Fruit fly (Drosophila melanogaster): ENCODE measurements around the gene lqfR.

The lqfR gene

DNA sequence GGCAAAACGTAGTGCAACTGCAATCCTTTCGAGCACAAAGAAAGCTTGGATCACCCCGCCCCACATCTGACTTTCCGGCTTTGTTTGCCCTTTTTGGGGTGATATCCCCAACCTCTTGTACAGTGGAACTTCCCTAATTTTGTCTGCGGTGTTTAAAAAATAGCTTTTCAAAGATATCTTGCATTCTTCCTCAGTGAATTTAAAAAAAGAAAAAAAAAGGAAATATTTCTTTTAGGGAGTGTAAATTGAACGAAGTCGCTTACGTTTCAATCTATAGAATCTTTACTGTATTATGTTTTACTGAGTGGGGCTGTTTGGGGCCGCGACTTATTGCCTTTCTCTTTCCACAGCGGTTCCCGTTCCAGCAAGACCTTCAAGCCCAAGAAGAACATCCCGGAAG lies 10.5 kb downstream of the lqfR start:
- TF ChIP-seq usp (GFP tag; optimal IDR thresholded peaks at IDR 0.05), result no peak
- no peak for TF ChIP-seq pan (optimal IDR thresholded peaks at IDR 0.05)
- TF ChIP-seq CG8478 (optimal IDR thresholded peaks at IDR 0.05), result no peak
- no peak for TF ChIP-seq psq (optimal IDR thresholded peaks at IDR 0.05)
- TF ChIP-seq EcR (GFP tag; optimal IDR thresholded peaks at IDR 0.05), result no peak
- TF ChIP-seq Dll (optimal IDR thresholded peaks at IDR 0.05), result no peak

DNA sequence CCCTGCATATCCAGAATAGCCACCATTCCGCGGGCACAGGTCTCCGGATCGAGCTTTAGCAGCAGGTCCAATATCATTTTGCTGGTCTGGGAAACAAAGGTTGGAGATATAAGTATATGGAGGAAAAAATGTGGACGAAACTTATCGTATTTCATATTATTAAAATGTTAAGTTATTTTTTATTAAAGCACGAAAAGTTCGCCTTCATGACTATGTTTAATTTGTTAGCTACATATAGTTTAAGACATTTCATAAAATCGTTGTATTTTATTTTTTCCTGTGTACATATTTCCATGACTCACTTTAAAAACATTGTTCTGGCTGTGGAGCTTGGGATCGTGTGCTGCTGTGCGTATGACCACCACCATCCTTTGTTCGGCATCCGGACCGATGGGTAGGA lies 12.9 kb downstream of the lqfR start:
- TF ChIP-seq usp (GFP tag; optimal IDR thresholded peaks at IDR 0.05) (no peak), Dll (optimal IDR thresholded peaks at IDR 0.05) (no peak), psq (optimal IDR thresholded peaks at IDR 0.05) (no peak), CG8478 (optimal IDR thresholded peaks at IDR 0.05) (no peak), pan (optimal IDR thresholded peaks at IDR 0.05) (no peak), EcR (GFP tag; optimal IDR thresholded peaks at IDR 0.05) (no peak)

DNA sequence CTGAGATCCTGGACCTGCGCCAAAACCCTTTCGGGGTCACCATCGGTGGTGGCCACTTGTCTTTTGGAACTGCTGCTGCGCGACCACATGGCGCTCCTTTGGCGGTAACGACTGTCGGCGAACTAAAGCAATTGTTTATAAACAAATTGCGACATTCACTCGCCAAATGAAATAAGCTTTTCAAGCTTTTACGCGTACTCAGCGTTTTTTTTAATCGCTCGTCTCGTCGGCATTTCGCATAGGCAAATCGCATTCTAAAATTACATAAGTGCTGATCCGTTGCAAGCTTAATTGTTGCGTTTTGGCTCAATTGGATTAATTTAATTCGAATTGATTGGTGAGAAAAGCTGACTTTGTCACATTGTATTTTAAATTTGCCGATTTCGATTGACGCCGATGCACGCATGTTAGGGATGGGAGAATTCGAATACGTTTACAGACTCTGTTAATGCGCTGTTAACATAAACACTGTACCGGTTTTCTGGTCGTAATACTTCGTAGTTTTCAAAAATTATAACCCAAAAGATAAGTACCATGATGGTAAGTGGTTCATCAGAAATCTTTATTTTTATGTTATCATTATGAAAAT lies 13.6 kb downstream of the lqfR start, which contains the start of gene pinta:
TSS of gene pinta (minus strand) at position 328 of the 589 bp plus-strand sequence.
- TF ChIP-seq CG8478 (optimal IDR thresholded peaks at IDR 0.05) (no peak), EcR (GFP tag; optimal IDR thresholded peaks at IDR 0.05) (no peak), usp (GFP tag; optimal IDR thresholded peaks at IDR 0.05) (no peak), pan (optimal IDR thresholded peaks at IDR 0.05) (no peak), psq (optimal IDR thresholded peaks at IDR 0.05) (no peak), Dll (optimal IDR thresholded peaks at IDR 0.05) (no peak)

DNA sequence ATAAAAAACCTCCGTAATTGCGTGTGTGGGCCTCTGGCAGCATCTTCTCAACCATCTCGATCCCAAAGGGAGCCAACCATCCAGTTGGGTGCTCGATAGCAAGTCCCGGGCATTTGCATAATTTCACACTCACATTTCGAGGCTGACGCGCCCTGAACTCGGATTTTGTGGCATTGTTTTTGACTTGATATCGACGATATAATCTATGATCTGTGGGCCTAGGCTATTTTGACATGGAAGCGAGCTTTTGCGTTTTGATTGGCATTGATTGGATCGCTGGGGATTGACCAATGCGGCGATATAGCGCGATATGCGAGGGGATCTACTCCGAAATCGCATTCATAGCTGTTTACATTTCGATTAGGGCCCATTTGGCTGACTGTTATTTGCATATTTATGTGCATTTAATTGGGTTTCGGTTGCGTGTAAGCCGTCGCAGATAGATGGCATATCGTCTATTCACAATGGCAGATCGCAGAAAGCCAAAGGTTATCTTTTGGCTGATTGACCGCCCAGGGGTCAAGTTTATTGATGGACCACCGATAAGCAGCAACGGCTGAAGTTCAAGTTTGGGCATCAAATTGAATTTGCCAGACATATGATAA lies 21.2 kb downstream of the lqfR start:
- TF ChIP-seq Dll (optimal IDR thresholded peaks at IDR 0.05) (no peak), pan (optimal IDR thresholded peaks at IDR 0.05) (no peak)

DNA sequence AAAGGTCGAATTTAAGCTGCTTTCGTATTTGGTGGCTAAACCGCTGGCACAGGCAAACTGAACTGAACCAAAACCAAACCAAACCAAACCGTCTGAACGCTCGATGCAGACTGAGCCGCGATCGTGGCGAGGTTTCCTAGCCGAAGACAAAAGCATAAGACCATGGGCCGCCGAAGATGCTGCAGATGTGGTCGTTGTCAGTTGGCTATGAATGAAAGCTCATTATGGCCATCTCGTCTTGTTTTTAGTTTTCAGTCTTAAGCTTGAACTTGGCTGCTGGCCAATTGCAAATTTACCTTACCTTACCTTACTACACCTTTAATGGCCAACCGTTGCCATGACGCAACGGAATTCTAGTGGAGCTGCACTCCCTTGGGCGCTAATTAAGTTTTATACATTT lies 24.9 kb downstream of the lqfR start, which contains the start of gene CG13847:
TSS of gene CG13847 (minus strand) at position 101 of the 400 bp plus-strand sequence.
- TF ChIP-seq psq (optimal IDR thresholded peaks at IDR 0.05) (no peak), usp (GFP tag; optimal IDR thresholded peaks at IDR 0.05) (no peak), CG8478 (optimal IDR thresholded peaks at IDR 0.05) (no peak), Dll (optimal IDR thresholded peaks at IDR 0.05) (no peak)

DNA sequence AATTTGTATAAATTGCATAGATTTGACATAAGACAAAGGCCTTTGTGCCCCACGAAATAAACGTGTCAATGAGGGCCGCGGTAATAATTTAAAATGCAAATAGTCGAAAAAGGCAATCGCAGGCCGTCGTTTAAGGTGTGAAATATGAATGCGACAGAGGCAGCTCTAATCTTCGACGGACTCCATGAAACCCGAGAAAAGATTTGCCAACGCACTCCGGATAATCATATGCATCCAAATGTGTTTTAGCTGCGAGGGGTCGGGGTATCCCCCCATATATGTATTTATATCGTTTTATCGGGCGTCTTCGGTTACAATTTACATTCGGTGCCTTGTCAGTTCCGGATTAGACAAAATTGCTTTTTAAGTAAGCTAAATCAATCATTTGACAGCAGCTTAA lies 27.2 kb downstream of the lqfR start:
- TF ChIP-seq pan (optimal IDR thresholded peaks at IDR 0.05), result no peak
- no peak for TF ChIP-seq psq (optimal IDR thresholded peaks at IDR 0.05)
- TF ChIP-seq Dll (optimal IDR thresholded peaks at IDR 0.05), result no peak
- no peak for TF ChIP-seq usp (GFP tag; optimal IDR thresholded peaks at IDR 0.05)
- TF ChIP-seq EcR (GFP tag; optimal IDR thresholded peaks at IDR 0.05), result no peak
- TF ChIP-seq CG8478 (optimal IDR thresholded peaks at IDR 0.05), result no peak

DNA sequence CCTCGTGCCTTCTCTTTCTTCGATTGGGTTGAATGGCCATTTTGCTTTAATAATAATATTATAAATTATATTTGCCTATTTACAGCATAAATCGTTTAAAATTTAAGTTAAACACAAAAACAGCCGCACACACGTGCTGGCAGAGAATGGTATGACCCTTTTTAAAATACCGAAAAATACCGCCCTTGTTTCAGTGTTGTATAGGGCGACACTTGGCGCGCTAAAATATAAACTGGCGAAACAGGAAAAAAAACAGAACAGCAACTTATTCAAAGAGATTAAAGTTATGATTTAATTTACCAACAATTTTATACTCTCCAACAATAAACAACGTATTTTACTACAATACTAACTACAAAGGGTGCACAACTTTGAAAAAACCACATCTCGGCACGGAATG lies 35.4 kb downstream of the lqfR start, which contains the start of gene CG12499:
TSS of gene CG12499 (minus strand) at position 95 of the 400 bp plus-strand sequence.
- TF ChIP-seq psq (optimal IDR thresholded peaks at IDR 0.05), result no peak

DNA sequence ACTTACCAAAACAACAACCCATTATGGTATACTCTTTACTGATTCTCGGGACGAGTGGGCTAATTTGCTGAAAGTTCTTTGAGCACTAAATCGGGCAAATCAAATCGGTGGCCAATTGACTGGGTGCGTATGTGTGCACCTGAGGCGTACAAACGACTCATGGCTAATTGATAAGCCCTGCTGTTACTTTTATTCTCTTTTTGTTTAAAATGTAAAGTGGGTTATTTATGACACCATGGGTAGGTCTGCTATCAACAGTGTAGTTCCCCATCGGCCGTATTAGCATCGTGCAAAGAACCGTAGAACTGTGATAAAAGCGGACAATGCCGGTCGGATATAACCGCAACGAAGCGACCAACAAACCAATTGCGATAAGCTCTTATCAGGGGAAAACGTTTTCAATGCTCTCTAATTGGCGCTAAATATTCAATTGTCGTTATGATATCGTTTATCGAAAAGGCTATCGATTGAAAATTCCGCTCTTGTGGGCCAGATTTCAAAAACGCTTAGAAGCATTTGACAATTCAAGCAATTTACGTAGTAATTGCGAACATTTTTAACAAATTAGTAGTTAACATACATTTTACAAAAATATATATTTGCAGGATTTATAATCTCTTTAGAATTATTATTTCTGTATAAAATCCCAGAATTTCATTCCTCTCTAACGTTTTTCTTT lies 36.2 kb downstream of the lqfR start, which contains the start of gene CG34288:
TSS of gene CG34288 (minus strand) at position 69 of the 679 bp plus-strand sequence.
- no peak for TF ChIP-seq pan (optimal IDR thresholded peaks at IDR 0.05)
- no peak for TF ChIP-seq CG8478 (optimal IDR thresholded peaks at IDR 0.05)
- TF ChIP-seq Dll (optimal IDR thresholded peaks at IDR 0.05), result no peak
- no peak for TF ChIP-seq EcR (GFP tag; optimal IDR thresholded peaks at IDR 0.05)
- TF ChIP-seq psq (optimal IDR thresholded peaks at IDR 0.05), result no peak
- TF ChIP-seq usp (GFP tag; optimal IDR thresholded peaks at IDR 0.05), result no peak

DNA sequence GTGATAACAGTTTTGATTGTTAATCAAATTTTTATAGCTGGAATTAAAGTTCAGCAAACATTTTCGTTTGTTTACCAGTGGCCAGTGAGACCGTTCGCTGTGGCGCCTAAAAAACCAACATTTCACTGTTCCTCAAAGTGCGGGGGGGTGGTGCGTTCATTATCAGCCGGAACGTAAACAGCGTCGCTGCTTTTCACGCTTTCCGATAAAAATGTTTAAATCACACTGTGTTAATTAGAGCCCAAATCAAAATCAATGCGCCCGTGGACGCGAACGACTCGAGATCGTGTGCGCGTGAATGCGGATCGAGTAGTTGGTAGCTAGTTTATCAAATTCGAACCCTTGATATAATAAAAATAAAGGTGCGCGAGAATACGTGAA lies 36.8 kb downstream of the lqfR start, which contains the start of gene CG34376:
TSS of gene CG34376 (plus strand) at position 226 of the 381 bp plus-strand sequence.
- TF ChIP-seq psq (optimal IDR thresholded peaks at IDR 0.05), result peak; percentile 61
- TF ChIP-seq EcR (GFP tag; optimal IDR thresholded peaks at IDR 0.05), result no peak

DNA sequence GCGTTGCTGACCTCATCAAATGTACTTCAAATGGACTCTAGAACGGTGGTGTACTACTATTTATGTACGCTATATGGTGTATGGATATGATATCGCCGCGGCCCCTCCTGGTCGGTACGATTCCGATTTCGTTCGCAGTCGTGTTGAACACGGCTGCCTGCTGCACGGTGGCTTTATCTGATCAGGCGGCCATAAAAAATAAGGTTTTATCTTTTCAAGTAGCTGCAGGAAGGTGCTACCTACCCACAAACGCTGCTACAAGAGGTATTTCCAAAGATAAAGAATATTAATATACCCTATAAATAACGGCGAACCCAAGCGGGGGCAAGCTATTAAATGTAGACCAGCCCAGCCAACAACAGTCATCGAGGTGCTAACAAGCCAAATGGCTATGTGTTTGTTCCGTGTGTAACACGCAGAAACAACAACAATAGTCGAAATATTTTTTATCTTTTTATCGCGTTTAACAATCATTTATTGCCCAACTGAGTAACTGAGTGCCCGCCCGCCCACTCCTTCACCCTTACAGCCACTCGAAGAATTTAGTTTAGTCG lies 38.8 kb downstream of the lqfR start:
- TF ChIP-seq pan (optimal IDR thresholded peaks at IDR 0.05) (no peak), Dll (optimal IDR thresholded peaks at IDR 0.05) (no peak), CG8478 (optimal IDR thresholded peaks at IDR 0.05) (no peak), usp (GFP tag; optimal IDR thresholded peaks at IDR 0.05) (no peak), EcR (GFP tag; optimal IDR thresholded peaks at IDR 0.05) (no peak), psq (optimal IDR thresholded peaks at IDR 0.05) (no peak)

DNA sequence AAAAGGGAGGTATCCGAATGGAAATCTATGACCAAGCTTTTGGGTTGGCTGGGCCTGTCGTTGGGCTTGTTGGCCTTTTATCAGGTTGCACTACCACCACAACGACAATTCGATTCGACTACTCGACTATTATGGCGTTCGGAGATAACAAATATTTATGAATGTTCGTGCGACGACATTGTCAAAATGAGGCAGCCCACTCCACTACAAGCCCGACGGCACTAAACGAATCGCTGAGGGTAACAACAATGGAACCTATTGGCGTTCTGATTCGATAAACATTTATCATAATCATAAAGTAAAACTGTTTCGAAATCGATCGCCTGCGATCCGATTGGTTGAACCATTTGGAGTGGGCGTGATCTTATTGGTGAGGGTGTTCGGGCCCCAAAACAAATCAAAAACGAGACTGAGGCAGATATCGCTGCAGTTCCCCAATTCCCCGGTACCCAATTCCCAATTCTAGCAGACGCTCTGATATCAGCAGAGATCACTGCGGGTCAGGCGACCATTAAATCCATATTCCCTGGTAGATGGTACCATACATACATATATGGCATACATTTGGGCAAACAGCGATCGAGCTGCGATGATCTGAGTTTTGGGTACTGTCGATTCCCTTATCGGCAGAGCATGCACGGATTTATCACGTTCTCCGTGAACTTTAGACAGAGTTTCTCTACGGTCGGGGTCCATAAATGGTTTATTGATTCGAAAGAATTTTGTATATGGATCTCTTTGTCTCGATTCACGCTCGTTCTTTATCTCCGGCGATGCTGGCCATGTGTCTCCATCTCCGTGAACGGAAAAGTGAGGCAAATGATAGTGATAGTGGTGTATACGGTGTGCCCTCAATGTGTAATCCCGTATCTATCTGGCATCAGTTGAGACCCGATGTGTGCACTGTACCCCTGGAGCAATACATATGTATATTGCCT lies 43.6 kb downstream of the lqfR start:
- no peak for TF ChIP-seq psq (optimal IDR thresholded peaks at IDR 0.05)
- no peak for TF ChIP-seq Dll (optimal IDR thresholded peaks at IDR 0.05)
- TF ChIP-seq EcR (GFP tag; optimal IDR thresholded peaks at IDR 0.05), result no peak
- TF ChIP-seq CG8478 (optimal IDR thresholded peaks at IDR 0.05), result no peak
- no peak for TF ChIP-seq pan (optimal IDR thresholded peaks at IDR 0.05)
- TF ChIP-seq usp (GFP tag; optimal IDR thresholded peaks at IDR 0.05), result no peak

All from whole organism.